Worm (Caenorhabditis elegans): ENCODE measurements around the gene tps-2.

The tps-2 gene

DNA sequence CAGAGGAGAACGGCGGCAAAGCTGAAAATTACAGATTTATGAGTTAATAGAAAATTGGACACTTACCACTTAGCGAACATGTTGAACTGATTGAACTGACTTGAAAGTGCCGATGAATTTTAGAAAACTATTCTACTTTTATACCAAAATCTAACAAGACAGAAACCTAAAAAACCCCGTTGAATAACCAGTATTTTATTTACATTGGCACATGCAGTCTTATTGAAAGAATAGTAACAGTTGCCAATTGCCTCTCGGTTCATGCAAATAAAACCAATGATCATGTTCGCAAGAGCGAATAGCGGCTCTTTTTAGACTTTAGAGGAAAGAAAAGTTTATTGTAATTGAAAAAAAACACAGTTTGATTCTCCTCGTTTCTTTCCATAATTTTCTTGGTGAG is 12.5 kb upstream of the tps-2 start, which contains the start of gene nspb-10:
nspb-10 (minus strand) TSS at position 101 of the 400 bp plus-strand sequence.
- TF ChIP-seq him-1 (tag; optimal IDR thresholded peaks at IDR 0.05): no peak
- TF ChIP-seq W03F9.2 (tag; optimal IDR thresholded peaks at IDR 0.05): no peak
- TF ChIP-seq dao-5 (tag; optimal IDR thresholded peaks at IDR 0.05): no peak

DNA sequence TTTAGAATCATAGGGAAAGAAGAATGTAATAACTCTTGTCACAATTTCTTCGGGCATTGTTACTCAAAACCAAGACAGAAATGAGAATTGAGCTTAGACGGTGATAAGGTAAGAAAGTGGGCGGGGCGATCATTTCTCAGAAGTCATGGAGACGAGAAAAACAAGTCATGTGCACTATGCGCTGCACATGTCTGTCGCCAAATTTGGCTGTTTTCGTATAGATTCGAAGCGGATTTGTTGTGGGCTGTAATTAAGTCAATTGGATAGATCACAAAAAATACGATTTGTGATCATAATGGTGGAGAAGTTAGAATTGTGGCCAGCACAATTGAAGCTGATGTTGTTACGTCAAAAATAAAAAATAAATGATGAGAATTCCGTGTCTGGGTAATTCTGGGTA is 9.0 kb upstream of the tps-2 start, which contains the start of gene C01G12.7:
C01G12.7 (minus strand) TSS at position 195 of the 400 bp plus-strand sequence.
- TF ChIP-seq W03F9.2 (tag; optimal IDR thresholded peaks at IDR 0.05): no peak
- no peak for TF ChIP-seq him-1 (tag; optimal IDR thresholded peaks at IDR 0.05)
- no peak for TF ChIP-seq dao-5 (tag; optimal IDR thresholded peaks at IDR 0.05)

DNA sequence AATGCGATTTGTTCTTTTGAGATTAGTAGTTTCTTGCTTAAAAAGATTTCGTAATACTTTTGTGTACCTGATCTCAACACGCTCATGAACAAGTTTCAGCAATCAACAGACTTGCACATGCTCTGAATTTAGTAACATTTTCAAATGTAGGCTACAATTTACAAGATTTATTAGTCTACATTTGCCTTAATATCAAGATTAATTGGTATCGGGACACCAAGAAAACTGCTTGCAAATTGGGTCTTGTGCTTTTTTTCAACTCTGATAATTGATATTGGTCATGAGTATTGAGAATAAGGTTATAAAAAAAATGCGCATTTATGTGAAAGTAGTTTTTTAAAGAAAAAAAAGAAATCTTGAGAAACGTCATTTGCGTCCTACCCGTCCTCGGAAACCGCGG is 8.1 kb upstream of the tps-2 start:
- TF ChIP-seq him-1 (tag; optimal IDR thresholded peaks at IDR 0.05) (no peak), W03F9.2 (tag; optimal IDR thresholded peaks at IDR 0.05) (no peak), dao-5 (tag; optimal IDR thresholded peaks at IDR 0.05) (no peak)

- TF ChIP-seq W03F9.2 (tag; optimal IDR thresholded peaks at IDR 0.05): no peak
- TF ChIP-seq dao-5 (tag; optimal IDR thresholded peaks at IDR 0.05): no peak
- no peak for TF ChIP-seq him-1 (tag; optimal IDR thresholded peaks at IDR 0.05)
Observed at ce11 chrII:14593281-14593680, 7.4 kb upstream of the tps-2 start, which contains the start of gene catp-4. catp-4 (plus strand) TSS chrII:14593581.

DNA sequence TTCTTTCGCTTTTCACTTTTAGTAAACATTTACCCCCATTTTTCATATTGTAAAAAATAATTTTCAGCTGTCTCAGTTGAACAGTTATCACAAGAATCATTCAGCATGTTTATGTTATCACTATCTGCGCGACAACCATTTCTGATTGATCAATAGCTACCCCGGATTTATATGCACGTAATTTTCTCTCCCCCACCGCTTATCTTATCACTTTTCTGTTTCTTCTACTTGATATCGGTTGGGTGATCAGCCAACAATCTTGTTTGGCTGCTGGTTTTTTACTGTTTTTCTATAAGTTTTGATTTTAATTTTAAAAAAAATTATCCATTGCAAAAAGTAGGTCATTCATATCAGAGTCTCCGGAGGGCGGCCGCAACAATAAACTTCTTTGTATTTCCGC is 2.9 kb upstream of the tps-2 start:
- TF ChIP-seq dao-5 (tag; optimal IDR thresholded peaks at IDR 0.05) (no peak), W03F9.2 (tag; optimal IDR thresholded peaks at IDR 0.05) (no peak), him-1 (tag; optimal IDR thresholded peaks at IDR 0.05) (no peak)

ce11 chrII:14598367-14598766 is 2.3 kb upstream of the tps-2 start:
- TF ChIP-seq dao-5 (tag; optimal IDR thresholded peaks at IDR 0.05) (no peak), him-1 (tag; optimal IDR thresholded peaks at IDR 0.05) (no peak), W03F9.2 (tag; optimal IDR thresholded peaks at IDR 0.05) (no peak)

- TF ChIP-seq W03F9.2 (tag; optimal IDR thresholded peaks at IDR 0.05) (no peak), dao-5 (tag; optimal IDR thresholded peaks at IDR 0.05) (no peak), him-1 (tag; optimal IDR thresholded peaks at IDR 0.05) (no peak)
Observed at ce11 chrII:14599284-14599862, 1.3 kb upstream of the tps-2 start.

DNA sequence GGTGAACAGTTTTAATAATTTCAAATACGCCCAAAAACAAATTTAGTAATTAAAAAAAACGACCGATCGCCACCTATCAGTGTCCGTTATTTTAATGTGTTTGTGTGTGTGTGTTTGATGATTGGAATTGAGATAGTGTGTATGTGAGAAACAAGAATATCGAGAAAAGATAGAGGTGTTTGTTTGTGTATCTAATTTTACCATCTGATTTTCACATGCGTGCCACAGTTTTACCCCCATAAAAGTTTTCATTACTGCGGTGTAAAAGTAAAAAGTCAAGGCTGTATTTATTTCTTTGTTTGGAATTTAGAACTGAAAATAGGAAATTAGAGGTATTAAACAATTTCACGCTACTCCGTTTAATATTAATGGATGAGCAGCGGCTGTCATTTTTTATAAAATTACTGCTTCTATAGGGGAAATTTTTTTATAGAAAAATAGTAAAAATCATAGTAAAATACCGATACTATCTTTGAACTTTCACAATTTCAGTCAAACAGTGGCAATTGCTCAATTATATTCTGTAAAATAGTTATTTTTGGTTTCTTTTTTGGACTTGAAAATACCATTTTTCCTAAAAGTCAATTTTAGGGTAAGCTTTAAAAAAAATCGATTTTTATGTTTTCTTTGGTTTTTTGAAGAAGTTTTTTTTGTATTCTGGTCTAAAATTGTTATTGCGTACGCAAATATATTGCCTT is 620 bp upstream of the tps-2 start:
- TF ChIP-seq dao-5 (tag; optimal IDR thresholded peaks at IDR 0.05) (no peak), W03F9.2 (tag; optimal IDR thresholded peaks at IDR 0.05) (no peak), him-1 (tag; optimal IDR thresholded peaks at IDR 0.05) (no peak)

DNA sequence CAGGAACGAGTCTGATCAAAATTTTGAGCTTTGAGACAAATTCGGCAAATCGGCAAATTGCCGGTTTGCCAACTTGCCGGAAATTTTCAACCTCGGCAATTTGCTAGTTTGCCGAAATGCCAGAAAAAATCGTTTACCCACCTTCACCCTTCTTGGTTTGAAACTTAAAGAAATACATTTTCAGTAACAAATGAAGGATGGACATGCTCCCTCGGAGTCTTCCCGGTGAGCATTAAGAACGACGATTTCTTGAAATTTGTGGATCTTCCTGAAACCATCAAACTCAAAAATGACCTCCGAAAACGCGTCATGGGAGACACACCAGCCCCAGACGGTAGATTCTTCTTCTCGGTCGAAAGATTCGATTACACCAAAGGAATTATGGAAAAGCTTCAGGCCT is 2.0 kb downstream of the tps-2 start:
- TF ChIP-seq W03F9.2 (tag; optimal IDR thresholded peaks at IDR 0.05): no peak
- no peak for TF ChIP-seq dao-5 (tag; optimal IDR thresholded peaks at IDR 0.05)
- no peak for TF ChIP-seq him-1 (tag; optimal IDR thresholded peaks at IDR 0.05)

DNA sequence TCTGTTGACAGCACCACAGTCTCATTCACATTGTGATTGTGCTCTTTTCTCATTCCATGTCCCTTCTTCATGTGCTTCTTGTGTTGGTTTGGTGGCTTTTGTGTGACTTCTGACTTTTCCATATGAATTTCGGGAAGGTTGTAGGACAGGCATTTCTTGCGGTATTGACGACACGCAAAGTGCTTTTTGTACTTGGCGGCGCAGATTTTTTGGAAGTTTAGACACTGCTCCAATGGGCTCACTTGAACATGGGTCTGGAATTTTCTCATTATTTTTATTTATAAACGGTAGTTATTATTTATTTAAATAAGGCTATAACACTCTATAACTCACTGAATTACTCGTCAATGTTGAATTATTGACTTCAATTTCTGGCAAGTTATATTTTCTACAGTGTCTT is 3.6 kb downstream of the tps-2 start:
- TF ChIP-seq W03F9.2 (tag; optimal IDR thresholded peaks at IDR 0.05) (no peak), him-1 (tag; optimal IDR thresholded peaks at IDR 0.05) (no peak), dao-5 (tag; optimal IDR thresholded peaks at IDR 0.05) (no peak)

- TF ChIP-seq dao-5 (tag; optimal IDR thresholded peaks at IDR 0.05) (no peak), W03F9.2 (tag; optimal IDR thresholded peaks at IDR 0.05) (no peak), him-1 (tag; optimal IDR thresholded peaks at IDR 0.05) (no peak)
Observed at ce11 chrII:14605026-14605425, 4.3 kb downstream of the tps-2 start.

DNA sequence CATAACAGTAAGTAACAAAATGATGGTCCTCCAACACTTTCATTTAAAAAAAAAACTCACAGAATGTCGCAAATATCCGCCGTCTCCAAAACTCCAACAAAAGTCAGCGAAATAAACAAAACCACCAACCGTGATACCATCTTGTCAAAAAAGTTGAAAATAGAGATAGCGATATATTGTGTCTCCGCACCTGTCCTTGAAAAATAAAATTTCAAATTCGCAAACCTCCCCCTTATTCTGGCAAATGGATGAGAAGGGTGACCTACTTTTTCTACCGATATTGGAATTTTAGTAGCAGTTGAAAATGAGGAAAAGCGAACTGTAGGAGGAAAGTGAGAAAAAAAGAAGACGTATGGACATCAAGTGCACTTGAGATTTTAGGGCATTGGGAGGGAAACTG is 4.8 kb downstream of the tps-2 start, which contains the start of gene F19H8.2:
F19H8.2 (minus strand) TSS at position 391 of the 400 bp plus-strand sequence.
- TF ChIP-seq dao-5 (tag; optimal IDR thresholded peaks at IDR 0.05) (no peak), him-1 (tag; optimal IDR thresholded peaks at IDR 0.05) (no peak), W03F9.2 (tag; optimal IDR thresholded peaks at IDR 0.05) (no peak)

- TF ChIP-seq W03F9.2 (tag; optimal IDR thresholded peaks at IDR 0.05): no peak
- no peak for TF ChIP-seq him-1 (tag; optimal IDR thresholded peaks at IDR 0.05)
- no peak for TF ChIP-seq dao-5 (tag; optimal IDR thresholded peaks at IDR 0.05)
Observed at ce11 chrII:14606172-14606571, 5.5 kb downstream of the tps-2 start, which contains the start of gene arl-3. arl-3 (plus strand) TSS chrII:14606472.

DNA sequence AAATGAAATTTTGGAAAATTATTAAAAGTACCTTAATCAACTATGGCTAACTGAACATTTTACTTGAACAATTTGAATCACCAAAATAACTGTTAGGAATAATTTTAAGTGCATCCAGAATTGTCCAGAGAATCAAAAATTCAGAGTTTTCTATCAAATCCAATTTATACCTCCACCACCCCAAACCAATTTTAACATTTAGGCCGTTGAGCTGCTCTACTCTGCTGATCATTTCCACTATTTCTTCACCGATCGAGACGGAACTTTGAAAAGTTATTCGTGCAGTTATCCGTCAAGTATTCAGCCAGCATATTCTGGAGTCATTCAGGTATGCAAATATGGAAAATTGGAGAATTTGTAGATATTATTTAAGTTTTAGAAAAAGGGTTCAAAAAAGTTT is 7.8 kb downstream of the tps-2 start:
- TF ChIP-seq him-1 (tag; optimal IDR thresholded peaks at IDR 0.05): no peak
- TF ChIP-seq W03F9.2 (tag; optimal IDR thresholded peaks at IDR 0.05): no peak
- no peak for TF ChIP-seq dao-5 (tag; optimal IDR thresholded peaks at IDR 0.05)

All from whole organism, L4/young adult.